Fruit fly (Drosophila melanogaster) whole organism, embryonic: ENCODE data around the gene moody.

Experiments
- Atf6 ChIP-seq: fragments of 200-800 bp; sonication (Bioruptor generic); IDR thresholded peaks from 2 replicates; pipeline ENCODE4 v1.3.6; 2022; ENCODE audit warnings: missing biosample characterization, missing genetic modification characterization
- BEAF-32 ChIP-seq: fragments of 200-800 bp; sonication (Bioruptor generic); optimal IDR thresholded peaks from 3 replicates; lab custom pipeline; 2017; ENCODE audit warnings: missing biosample characterization, missing genetic modification characterization, mild to moderate bottlenecking, moderate library complexity, missing genetic modification reagents
- CG10267 ChIP-seq: fragments of 200-800 bp; sonication (Bioruptor generic); optimal IDR thresholded peaks from 2 replicates; lab custom pipeline; 2018; ENCODE audit warnings: missing biosample characterization, mild to moderate bottlenecking, missing genetic modification characterization, moderate library complexity
- CG10366 ChIP-seq: fragments of 200-800 bp; sonication (Bioruptor generic); IDR thresholded peaks from 2 replicates; pipeline ENCODE4 v1.3.6; 2022; ENCODE audit warnings: missing biosample characterization, missing genetic modification characterization
- CG12236 ChIP-seq: fragments of 200-800 bp; sonication (Bioruptor generic); optimal IDR thresholded peaks from 2 replicates; lab custom pipeline; 2016; ENCODE audit warnings: missing biosample characterization, missing genetic modification characterization
- CG12659 ChIP-seq: fragments of 200-800 bp; sonication (Bioruptor generic); optimal IDR thresholded peaks from 3 replicates; lab custom pipeline; 2017; ENCODE audit warnings: mild to moderate bottlenecking, missing biosample characterization, missing genetic modification reagents, missing genetic modification characterization
- CG12744 ChIP-seq: fragments of 200-800 bp; sonication (Bioruptor generic); optimal IDR thresholded peaks from 2 replicates; lab custom pipeline; 2016; ENCODE audit warnings: missing biosample characterization, missing genetic modification characterization
- CG13123 ChIP-seq: fragments of 200-800 bp; sonication (Bioruptor generic); optimal IDR thresholded peaks from 2 replicates; lab custom pipeline; 2016; ENCODE audit warnings: missing biosample characterization, missing genetic modification characterization
- CG14050 ChIP-seq: fragments of 200-800 bp; sonication (Bioruptor generic); IDR thresholded peaks from 3 replicates; pipeline ENCODE4 v1.3.6; 2022; ENCODE audit warnings: missing biosample characterization, missing genetic modification characterization
- CG15269 ChIP-seq: fragments of 200-800 bp; sonication (Bioruptor generic); optimal IDR thresholded peaks from 2 replicates; lab custom pipeline; 2018; ENCODE audit warnings: missing biosample characterization, mild to moderate bottlenecking, missing genetic modification characterization, moderate library complexity
- CG1602 ChIP-seq: fragments of 200-800 bp; sonication (Bioruptor generic); optimal IDR thresholded peaks from 3 replicates; lab custom pipeline; 2016; ENCODE audit warnings: missing biosample characterization, missing genetic modification characterization
- CG16813 ChIP-seq: fragments of 200-800 bp; sonication (Bioruptor generic); IDR thresholded peaks from 3 replicates; pipeline ENCODE4 v1.3.6; 2022; ENCODE audit warnings: missing biosample characterization, missing genetic modification characterization; ENCODE audit not compliant: partially characterized antibody
- CG17385 ChIP-seq: fragments of 200-800 bp; sonication (Bioruptor generic); optimal IDR thresholded peaks from 3 replicates; lab custom pipeline; 2018; ENCODE audit warnings: missing biosample characterization, mild to moderate bottlenecking, missing genetic modification characterization
- CG1792 ChIP-seq: fragments of 200-800 bp; sonication (Bioruptor generic); optimal IDR thresholded peaks from 2 replicates; lab custom pipeline; 2016; ENCODE audit warnings: missing biosample characterization, missing genetic modification characterization
- CG30020 ChIP-seq: fragments of 200-800 bp; optimal IDR thresholded peaks from 2 replicates; lab custom pipeline; 2019; ENCODE audit warnings: missing biosample characterization, mild to moderate bottlenecking, missing genetic modification characterization, moderate library complexity
- CG32532 ChIP-seq: fragments of 200-800 bp; sonication (Bioruptor generic); IDR thresholded peaks from 2 replicates; pipeline ENCODE4 v1.3.6; 2022; ENCODE audit warnings: missing biosample characterization, missing genetic modification characterization
- CG32767 ChIP-seq: fragments of 200-800 bp; sonication (Bioruptor generic); IDR thresholded peaks from 2 replicates; pipeline ENCODE4 v1.3.6; 2022; ENCODE audit warnings: missing biosample characterization, missing genetic modification characterization
- CG33557 ChIP-seq: fragments of 200-800 bp; sonication (Bioruptor generic); optimal IDR thresholded peaks from 2 replicates; lab custom pipeline; 2019; ENCODE audit warnings: missing biosample characterization, mild to moderate bottlenecking, missing genetic modification characterization, moderate library complexity
- CG4282 ChIP-seq: fragments of 200-800 bp; sonication (Bioruptor generic); optimal IDR thresholded peaks from 2 replicates; lab custom pipeline; 2016; ENCODE audit warnings: missing biosample characterization, missing genetic modification characterization
- CG43689 ChIP-seq: fragments of 200-800 bp; sonication (Bioruptor generic); IDR thresholded peaks from 2 replicates; pipeline ENCODE4 v1.3.6; 2022; ENCODE audit warnings: missing biosample characterization, missing genetic modification characterization
- CG4424 ChIP-seq: fragments of 200-800 bp; sonication (Bioruptor generic); optimal IDR thresholded peaks from 3 replicates; lab custom pipeline; 2016; ENCODE audit warnings: missing biosample characterization, missing genetic modification characterization
- CG5953 ChIP-seq: fragments of 200-800 bp; sonication (Bioruptor generic); IDR thresholded peaks from 2 replicates; pipeline ENCODE4 v1.3.6; 2022; ENCODE audit warnings: missing biosample characterization, missing genetic modification characterization
- CG7786 ChIP-seq: fragments of 200-800 bp; sonication (Bioruptor generic); optimal IDR thresholded peaks from 2 replicates; lab custom pipeline; 2016; ENCODE audit warnings: missing biosample characterization, missing genetic modification characterization
- CG8089 ChIP-seq: fragments of 200-800 bp; sonication (Bioruptor generic); optimal IDR thresholded peaks from 3 replicates; lab custom pipeline; 2016; ENCODE audit warnings: missing biosample characterization, missing genetic modification characterization
- CG8290 ChIP-seq, 3 experiments: fragments of 200-800 bp; sonication (Bioruptor generic); optimal IDR thresholded peaks; 2 replicates each; lab custom pipeline; 2016 to 2019; ENCODE audit warnings: missing biosample characterization in 3 of 3, missing genetic modification characterization in 3 of 3, mild to moderate bottlenecking in 2 of 3, moderate library complexity in 1 of 3
- CG9215 ChIP-seq: fragments of 200-800 bp; sonication (Bioruptor generic); IDR thresholded peaks from 2 replicates; pipeline ENCODE4 v1.3.6; 2022; ENCODE audit warnings: missing biosample characterization, missing genetic modification characterization
- CHES-1-like ChIP-seq: fragments of 200-800 bp; sonication (Bioruptor generic); optimal IDR thresholded peaks from 2 replicates; lab custom pipeline; 2016; ENCODE audit warnings: missing biosample characterization, missing genetic modification characterization
- Chrac-16 ChIP-seq: fragments of 200-800 bp; sonication (Bioruptor generic); optimal IDR thresholded peaks from 3 replicates; lab custom pipeline; 2016; ENCODE audit warnings: missing biosample characterization, missing genetic modification characterization
- CoRest ChIP-seq: fragments of 200-800 bp; sonication (Bioruptor generic); optimal IDR thresholded peaks from 3 replicates; lab custom pipeline; 2018; ENCODE audit warnings: missing biosample characterization, mild to moderate bottlenecking, missing genetic modification characterization, moderate library complexity
- HLH3B ChIP-seq: fragments of 200-800 bp; sonication (Bioruptor generic); IDR thresholded peaks from 2 replicates; pipeline ENCODE4 v1.3.6; 2022; ENCODE audit warnings: missing biosample characterization, missing genetic modification characterization
- Hand ChIP-seq: fragments of 200-800 bp; sonication (Bioruptor generic); optimal IDR thresholded peaks from 2 replicates; lab custom pipeline; 2017; ENCODE audit warnings: mild to moderate bottlenecking, missing biosample characterization, missing genetic modification reagents, missing genetic modification characterization
- Nf-YC ChIP-seq: fragments of 200-800 bp; optimal IDR thresholded peaks from 3 replicates; lab custom pipeline; 2019; ENCODE audit warnings: missing biosample characterization, mild to moderate bottlenecking, missing genetic modification characterization, moderate library complexity
- Rx ChIP-seq: fragments of 200-800 bp; sonication (Bioruptor generic); IDR thresholded peaks from 2 replicates; pipeline ENCODE4 v1.3.6; 2022; ENCODE audit warnings: missing biosample characterization, missing genetic modification characterization
- Vsx1 ChIP-seq: fragments of 200-800 bp; sonication (Bioruptor generic); optimal IDR thresholded peaks from 2 replicates; lab custom pipeline; 2017; ENCODE audit warnings: missing biosample characterization, mild to moderate bottlenecking, missing genetic modification characterization, missing genetic modification reagents
- ara ChIP-seq: fragments of 200-800 bp; sonication (Bioruptor generic); IDR thresholded peaks from 2 replicates; pipeline ENCODE4 v1.3.6; 2022; ENCODE audit warnings: missing biosample characterization, missing genetic modification characterization
- cwo ChIP-seq: fragments of 200-800 bp; sonication (Bioruptor generic); optimal IDR thresholded peaks from 3 replicates; lab custom pipeline; 2017; ENCODE audit warnings: missing biosample characterization, missing genetic modification characterization, mild to moderate bottlenecking, moderate library complexity, missing genetic modification reagents
- hkb ChIP-seq, 2 experiments: fragments of 200-800 bp in 1 of 2; fragments of >200 bp in 1 of 2; sonication (Bioruptor generic) in 1 of 2; IDR thresholded peaks in 1 of 2; optimal IDR thresholded peaks in 1 of 2; 2 replicates each; pipeline versions ENCODE4 v1.3.6 to Lab custom; 2017 to 2022; ENCODE audit warnings: missing biosample characterization in 1 of 2, missing genetic modification characterization in 1 of 2
- hth ChIP-seq: fragments of >200 bp; optimal IDR thresholded peaks from 2 replicates; lab custom pipeline; 2017; ENCODE audit warnings: inconsistent platforms
- jing ChIP-seq: fragments of 200-800 bp; sonication (Bioruptor generic); optimal IDR thresholded peaks from 2 replicates; lab custom pipeline; 2018; ENCODE audit warnings: missing biosample characterization, mild to moderate bottlenecking, missing genetic modification characterization
- lmd ChIP-seq: fragments of 200-800 bp; sonication (Bioruptor generic); IDR thresholded peaks from 2 replicates; pipeline ENCODE4 v1.3.6; 2022; ENCODE audit warnings: missing biosample characterization, missing genetic modification characterization
- luna ChIP-seq: fragments of 200-800 bp; sonication (Bioruptor generic); optimal IDR thresholded peaks from 2 replicates; lab custom pipeline; 2016; ENCODE audit warnings: missing biosample characterization, missing genetic modification characterization
- ro ChIP-seq: fragments of 200-800 bp; sonication (Bioruptor generic); IDR thresholded peaks from 2 replicates; pipeline ENCODE4 v1.3.6; 2022; ENCODE audit warnings: missing biosample characterization, missing genetic modification characterization
- sc ChIP-seq, 3 experiments: fragments of >200 bp in 2 of 3; fragments of 200-800 bp in 1 of 3; sonication (Bioruptor generic) in 1 of 3; optimal IDR thresholded peaks; 2 replicates in 2 of 3; 3 replicates in 1 of 3; lab custom pipeline; 2017; ENCODE audit warnings: mild to moderate bottlenecking in 1 of 3, missing biosample characterization in 1 of 3, missing genetic modification characterization in 1 of 3, missing genetic modification reagents in 1 of 3
- seq ChIP-seq: fragments of 200-800 bp; sonication (Bioruptor generic); IDR thresholded peaks from 2 replicates; pipeline ENCODE4 v1.3.6; 2022; ENCODE audit warnings: missing biosample characterization, missing genetic modification characterization
- sim ChIP-seq: fragments of 200-800 bp; sonication (Bioruptor generic); IDR thresholded peaks from 2 replicates; pipeline ENCODE4 v1.3.6; 2022; ENCODE audit warnings: missing biosample characterization, missing genetic modification characterization
- tap ChIP-seq: fragments of 200-800 bp; optimal IDR thresholded peaks from 3 replicates; lab custom pipeline; 2019; ENCODE audit warnings: missing biosample characterization, mild to moderate bottlenecking, missing genetic modification characterization, moderate library complexity
- ttk ChIP-seq: fragments of 200-800 bp; sonication (Bioruptor generic); IDR thresholded peaks from 2 replicates; pipeline ENCODE4 v2.1.2; 2022; ENCODE audit warnings: missing biosample characterization, missing genetic modification characterization
- tx ChIP-seq: fragments of 200-800 bp; sonication (Bioruptor generic); optimal IDR thresholded peaks from 2 replicates; lab custom pipeline; 2016; ENCODE audit warnings: missing biosample characterization, missing genetic modification characterization
- wek ChIP-seq: fragments of 200-800 bp; sonication (Bioruptor generic); optimal IDR thresholded peaks from 3 replicates; lab custom pipeline; 2018; ENCODE audit warnings: missing biosample characterization, mild to moderate bottlenecking, missing genetic modification characterization, moderate library complexity
- zen2 ChIP-seq: fragments of 200-800 bp; sonication (Bioruptor generic); IDR thresholded peaks from 3 replicates; pipeline ENCODE4 v1.3.6; 2022; ENCODE audit warnings: missing biosample characterization, missing genetic modification characterization; ENCODE audit not compliant: partially characterized antibody
- zfh2 ChIP-seq: fragments of 200-800 bp; sonication (Bioruptor generic); optimal IDR thresholded peaks from 2 replicates; lab custom pipeline; 2016; ENCODE audit warnings: missing biosample characterization, missing genetic modification characterization

moody gene

dm6 chrX:2073325-2073724 is 23.4 kb upstream of the moody start, which contains the start of gene CG4199 (continued):
- TF ChIP-seq tx (no peak), zen2 (GFP tag; lab: Robert Waterston, UW) (no peak), lmd (GFP tag; lab: Robert Waterston, UW) (no peak), BEAF-32 (GFP tag; lab: Kevin White, UChicago) (peak; percentile 49), CG43689 (no peak), CG14050 (no peak), ttk (GFP tag; lab: Robert Waterston, UW) (no peak), CG12744 (no peak), CG1602 (GFP tag; lab: Kevin White, UChicago) (no peak), jing (GFP tag; lab: Kevin White, UChicago) (no peak), Nf-YC (no peak), CG32767 (no peak), CG5953 (GFP tag; lab: Robert Waterston, UW) (no peak), CG15269 (tag; lab: Kevin White, UChicago) (no peak), CG17385 (GFP tag; lab: Kevin White, UChicago) (no peak), CG8290 (GFP tag; optimal IDR thresholded peaks at IDR 0.05; lab: Kevin White, UChicago) (no peak), CG8290 (tag; optimal IDR thresholded peaks at IDR 0.05; lab: Kevin White, UChicago) (peak in 1 of 2 experiments; percentile 80), Vsx1 (GFP tag; lab: Kevin White, UChicago) (no peak), Atf6 (GFP tag; lab: Robert Waterston, UW) (no peak), cwo (no peak), CoRest (no peak), sc (optimal IDR thresholded peaks at IDR 0.05; lab: Kevin White, UChicago) (no peak), sc (GFP tag; optimal IDR thresholded peaks at IDR 0.05; lab: Kevin White, UChicago) (no peak), seq (GFP tag; lab: Robert Waterston, UW) (no peak), HLH3B (GFP tag; lab: Robert Waterston, UW) (no peak), CG32532 (GFP tag; lab: Robert Waterston, UW) (0 out of 2 replicates have a peak, but pooled peaks have one; percentile 13), Hand (no peak), CG4282 (GFP tag; lab: Kevin White, UChicago) (no peak), ara (GFP tag; lab: Robert Waterston, UW) (no peak), CG30020 (tag; lab: Kevin White, UChicago) (no peak), luna (GFP tag; lab: Kevin White, UChicago) (peak; percentile 15), wek (GFP tag; lab: Kevin White, UChicago) (no peak), CG8089 (GFP tag; lab: Kevin White, UChicago) (no peak), tap (no peak), hth (lab: Kevin White, UChicago) (no peak), CG16813 (no peak), hkb (optimal IDR thresholded peaks at IDR 0.05; lab: Kevin White, UChicago) (no peak), hkb (GFP tag; IDR thresholded peaks at IDR 0.05; lab: Robert Waterston, UW) (no peak), zfh2 (GFP tag; lab: Kevin White, UChicago) (no peak), Chrac-16 (no peak), ro (GFP tag; lab: Robert Waterston, UW) (no peak), CG10267 (tag; lab: Kevin White, UChicago) (no peak), CG33557 (GFP tag; lab: Kevin White, UChicago) (no peak), sim (GFP tag; lab: Robert Waterston, UW) (no peak), CG13123 (no peak), CG12659 (peak; percentile 47), CG9215 (GFP tag; lab: Robert Waterston, UW) (no peak), CHES-1-like (GFP tag; lab: Kevin White, UChicago) (peak; percentile 52), CG7786 (GFP tag; lab: Kevin White, UChicago) (no peak), CG1792 (GFP tag; lab: Kevin White, UChicago) (no peak), Rx (GFP tag; lab: Robert Waterston, UW) (no peak), CG10366 (GFP tag; lab: Robert Waterston, UW) (no peak), CG12236 (GFP tag; lab: Kevin White, UChicago) (no peak), CG4424 (GFP tag; lab: Kevin White, UChicago) (no peak)
